Fruit fly (Drosophila melanogaster) Kc167 (cell line): ENCODE results near the gene TotE.

Experiments used
- Sin3A ChIP-seq: fragments of >200 bp; optimal IDR thresholded peaks from 2 replicates; lab custom pipeline; 2018; ENCODE audit warnings: missing external identifiers
- h ChIP-seq: fragments of >200 bp; optimal IDR thresholded peaks from 3 replicates; lab custom pipeline; 2018; ENCODE audit warnings: missing external identifiers
- ttk ChIP-seq: sonication (Bioruptor generic); optimal IDR thresholded peaks from 2 replicates; lab custom pipeline; 2017; ENCODE audit warnings: missing external identifiers

dm6 chr2L:19940036-19940435, 26.7 kb upstream of the TotE start:
- TF ChIP-seq h: no peak
- TF ChIP-seq Sin3A (lab: Kevin White, UChicago): no peak
- TF ChIP-seq ttk (lab: Kevin White, UChicago): no peak
